Worm (Caenorhabditis elegans) whole organism, young adult: ENCODE measurements around the gene F40F9.10.

Experiments used
- B0019.2 ChIP-seq: fragments of 200-800 bp; sonication (Bioruptor generic); conservative IDR thresholded peaks from 2 replicates; pipeline ENCODE4 v1.3.6; 2022; ENCODE audit warnings: missing genetic modification reagents, missing genetic modification characterization, missing compliant biosample characterization
- D2030.7 ChIP-seq: fragments of 200-800 bp; sonication (Bioruptor generic); IDR thresholded peaks from 2 replicates; pipeline ENCODE4 v1.3.6; 2022; ENCODE audit warnings: missing genetic modification reagents, missing genetic modification characterization, missing compliant biosample characterization
- F49E8.2 ChIP-seq: sonication (generic microtip); optimal IDR thresholded peaks from 3 replicates; lab custom pipeline; 2017; ENCODE audit warnings: missing genetic modification characterization, mild to moderate bottlenecking, missing compliant biosample characterization, antibody characterized with exemption, moderate library complexity; ENCODE audit not compliant: insufficient read depth
- ama-1 ChIP-seq, 3 experiments: fragments of 150-350 bp in 1 of 3; sonication (generic microtip) in 2 of 3; optimal IDR thresholded peaks; 2 replicates each; lab custom pipeline; 2014 to 2018; ENCODE audit warnings: missing biosample characterization in 2 of 3, missing genetic modification characterization in 2 of 3, missing genetic modification reagents in 2 of 3
- ceh-100 ChIP-seq: fragments of 200-800 bp; sonication (Bioruptor generic); IDR thresholded peaks from 2 replicates; pipeline ENCODE4 v1.3.6; 2022; ENCODE audit warnings: missing genetic modification reagents, missing genetic modification characterization, missing compliant biosample characterization
- nfyb-1 ChIP-seq: fragments of 200-800 bp; sonication (Bioruptor generic); IDR thresholded peaks from 2 replicates; pipeline ENCODE4 v1.3.6; 2022; ENCODE audit warnings: missing genetic modification reagents, missing genetic modification characterization, missing compliant biosample characterization
- snpc-4 ChIP-seq, 5 experiments: fragments of 150-350 bp in 1 of 5; sonication (generic microtip) in 4 of 5; optimal IDR thresholded peaks; 2 replicates each; lab custom pipeline; 2014 to 2018; ENCODE audit warnings: missing genetic modification characterization in 5 of 5, missing biosample characterization in 3 of 5, antibody characterized with exemption in 2 of 5, mild to moderate bottlenecking in 2 of 5, missing compliant biosample characterization in 2 of 5, missing genotype in 2 of 5, moderate library complexity in 2 of 5, missing genetic modification reagents in 1 of 5
- unc-62 ChIP-seq: fragments of 150-350 bp; optimal IDR thresholded peaks from 2 replicates; lab custom pipeline; 2014; ENCODE audit warnings: missing biosample characterization, missing genetic modification reagents, missing genetic modification characterization

DNA sequence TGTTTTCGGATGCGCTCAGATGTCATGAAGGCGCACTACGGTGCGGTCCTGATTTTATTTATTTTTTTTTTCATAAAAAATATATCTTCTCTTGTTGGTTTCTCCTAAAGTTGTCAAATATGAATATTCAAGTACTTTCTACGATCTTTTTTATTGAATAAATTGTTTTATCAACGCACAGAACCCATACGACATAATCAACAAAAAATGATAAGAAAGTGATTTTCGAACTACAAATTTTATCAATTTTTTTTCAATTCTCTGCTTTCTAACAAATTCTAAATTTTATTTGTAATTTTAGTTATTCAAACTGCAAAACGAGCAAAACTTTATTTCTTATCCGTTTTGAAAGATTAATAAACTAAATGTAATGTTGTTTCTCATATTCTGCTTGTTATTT lies 11.6 kb downstream of the F40F9.10 start:
- TF ChIP-seq F49E8.2 (tag; lab: Kevin White, UChicago) (no peak), snpc-4 (GFP tag; optimal IDR thresholded peaks at IDR 0.05; lab: Kevin White, UChicago) (no peak), snpc-4 (tag; optimal IDR thresholded peaks at IDR 0.05; lab: Kevin White, UChicago) (no peak), B0019.2 (no peak), D2030.7 (GFP tag; lab: Robert Waterston, UW) (no peak), ama-1 (optimal IDR thresholded peaks at IDR 0.05; lab: Kevin White, UChicago) (no peak), ama-1 (GFP tag; optimal IDR thresholded peaks at IDR 0.05; lab: Kevin White, UChicago) (no peak), nfyb-1 (no peak), ceh-100 (no peak), unc-62 (no peak)
